Worm (Caenorhabditis elegans) whole organism, L1 larva: Measurements from ENCODE around the gene sms-1.

ENCODE experiments used
- C16A3.4 ChIP-seq: fragments of 150-350 bp; optimal IDR thresholded peaks from 2 replicates; lab custom pipeline; 2014; ENCODE audit warnings: missing biosample characterization, missing genetic modification characterization
- C34B4.2 ChIP-seq: sonication (generic microtip); optimal IDR thresholded peaks from 2 replicates; lab custom pipeline; 2017; ENCODE audit warnings: mild to moderate bottlenecking, missing genetic modification characterization, missing compliant biosample characterization
- aha-1 ChIP-seq: fragments of 150-350 bp; optimal IDR thresholded peaks from 2 replicates; lab custom pipeline; 2014; ENCODE audit warnings: missing biosample characterization, missing genetic modification characterization
- alr-1 ChIP-seq: fragments of 200-800 bp; sonication (Bioruptor generic); optimal IDR thresholded peaks from 2 replicates; lab custom pipeline; 2018; ENCODE audit warnings: borderline replicate concordance, mild to moderate bottlenecking, missing genetic modification characterization, missing compliant biosample characterization
- blmp-1 ChIP-seq: fragments of 150-350 bp; optimal IDR thresholded peaks from 2 replicates; lab custom pipeline; 2014; ENCODE audit warnings: missing biosample characterization, missing genetic modification characterization
- ceh-82 ChIP-seq, 3 experiments: fragments of 150-350 bp in 1 of 3; sonication (generic microtip) in 2 of 3; optimal IDR thresholded peaks; 2 replicates each; lab custom pipeline; 2014 to 2017; ENCODE audit warnings: missing biosample characterization in 3 of 3, missing genetic modification characterization in 3 of 3
- ceh-90 ChIP-seq: sonication (generic microtip); optimal IDR thresholded peaks from 2 replicates; lab custom pipeline; 2016; ENCODE audit warnings: missing genetic modification characterization, missing compliant biosample characterization
- dpl-1 ChIP-seq, 3 experiments: fragments of 150-350 bp in 2 of 3; sonication (generic microtip) in 1 of 3; optimal IDR thresholded peaks; 2 replicates each; lab custom pipeline; 2014 to 2017; ENCODE audit warnings: missing biosample characterization in 3 of 3, missing genetic modification characterization in 3 of 3, missing genetic modification reagents in 3 of 3
- dsc-1 ChIP-seq: sonication (generic microtip); optimal IDR thresholded peaks from 2 replicates; lab custom pipeline; 2016; ENCODE audit warnings: mild to moderate bottlenecking, missing genetic modification characterization, missing compliant biosample characterization
- efl-1 ChIP-seq, 4 experiments: fragments of 150-350 bp; optimal IDR thresholded peaks in 3 of 4; peaks in 1 of 4; 1 replicate in 1 of 4; 2 replicates in 3 of 4; lab custom pipeline; 2014; ENCODE audit warnings: missing biosample characterization in 2 of 4, missing genetic modification characterization in 2 of 4, missing genetic modification reagents in 2 of 4
- efl-3 ChIP-seq: fragments of 200-800 bp; sonication (Bioruptor generic); optimal IDR thresholded peaks from 2 replicates; lab custom pipeline; 2018; ENCODE audit warnings: mild to moderate bottlenecking, missing genetic modification characterization, missing compliant biosample characterization
- egl-27 ChIP-seq, 2 experiments: fragments of 150-350 bp in 1 of 2; sonication (generic microtip); optimal IDR thresholded peaks; 3 replicates each; lab custom pipeline; 2017 to 2018; ENCODE audit warnings: missing biosample characterization in 2 of 2, missing genetic modification characterization in 2 of 2, missing genetic modification reagents in 2 of 2
- elt-2 ChIP-seq: sonication (generic microtip); optimal IDR thresholded peaks from 2 replicates; lab custom pipeline; 2016; ENCODE audit warnings: missing genetic modification characterization, mild to moderate bottlenecking, inconsistent platforms, missing compliant biosample characterization, missing genetic modification reagents
- elt-3 ChIP-seq, 6 experiments: fragments of 150-350 bp in 1 of 6; sonication (generic microtip); optimal IDR thresholded peaks; 2 replicates each; lab custom pipeline; 2017 to 2018; ENCODE audit warnings: missing biosample characterization in 6 of 6, missing genetic modification characterization in 6 of 6, inconsistent platforms in 1 of 6
- fkh-8 ChIP-seq: sonication (generic microtip); optimal IDR thresholded peaks from 2 replicates; lab custom pipeline; 2016; ENCODE audit warnings: mild to moderate bottlenecking, missing genetic modification characterization, missing compliant biosample characterization
- fos-1 ChIP-seq: fragments of 150-350 bp; optimal IDR thresholded peaks from 2 replicates; lab custom pipeline; 2014; ENCODE audit warnings: missing biosample characterization, missing genetic modification characterization
- grh-1 ChIP-seq: fragments of 200-800 bp; sonication (Bioruptor generic); IDR thresholded peaks from 2 replicates; pipeline ENCODE4 v1.3.6; 2022; ENCODE audit warnings: missing genetic modification reagents, missing genetic modification characterization, missing compliant biosample characterization
- hlh-17 ChIP-seq: fragments of 200-800 bp; sonication (Bioruptor generic); optimal IDR thresholded peaks from 2 replicates; lab custom pipeline; 2018; ENCODE audit warnings: missing genetic modification characterization, mild to moderate bottlenecking, missing compliant biosample characterization, moderate library complexity, borderline replicate concordance
- hlh-4 ChIP-seq: sonication (generic microtip); optimal IDR thresholded peaks from 2 replicates; lab custom pipeline; 2016; ENCODE audit warnings: mild to moderate bottlenecking, missing genetic modification characterization, missing compliant biosample characterization
- hpl-2 ChIP-seq: fragments of 150-350 bp; optimal IDR thresholded peaks from 2 replicates; lab custom pipeline; 2014; ENCODE audit warnings: missing biosample characterization, missing genetic modification reagents, missing genetic modification characterization
- irx-1 ChIP-seq: sonication (generic microtip); optimal IDR thresholded peaks from 2 replicates; lab custom pipeline; 2016; ENCODE audit warnings: missing genetic modification characterization, missing compliant biosample characterization
- isw-1 ChIP-seq: fragments of 200-800 bp; sonication (Bioruptor generic); IDR thresholded peaks from 2 replicates; pipeline ENCODE4 v1.3.6; 2022; ENCODE audit warnings: missing genetic modification characterization, missing compliant biosample characterization
- jun-1 ChIP-seq: fragments of 150-350 bp; optimal IDR thresholded peaks from 2 replicates; lab custom pipeline; 2014; ENCODE audit warnings: missing biosample characterization, missing genetic modification reagents, missing genetic modification characterization
- lin-13 ChIP-seq: fragments of 150-350 bp; optimal IDR thresholded peaks from 2 replicates; lab custom pipeline; 2014; ENCODE audit warnings: missing biosample characterization, missing genetic modification reagents, missing genetic modification characterization
- lin-14 ChIP-seq: fragments of 200-800 bp; sonication (Bioruptor generic); optimal IDR thresholded peaks from 2 replicates; lab custom pipeline; 2018; ENCODE audit warnings: mild to moderate bottlenecking, missing genetic modification characterization, moderate library complexity, missing compliant biosample characterization
- lin-35 ChIP-seq, 2 experiments: fragments of 150-350 bp; optimal IDR thresholded peaks; 2 replicates each; lab custom pipeline; 2014; ENCODE audit warnings: missing biosample characterization in 2 of 2, missing genetic modification characterization in 2 of 2, missing genetic modification reagents in 2 of 2
- lin-39 ChIP-seq: fragments of 150-350 bp; optimal IDR thresholded peaks from 2 replicates; lab custom pipeline; 2014; ENCODE audit warnings: missing biosample characterization, missing genetic modification reagents, missing genetic modification characterization
- mab-9 ChIP-seq: fragments of 200-800 bp; sonication (Bioruptor generic); IDR thresholded peaks from 2 replicates; pipeline ENCODE4 v1.3.6; 2022; ENCODE audit warnings: missing genetic modification reagents, missing genetic modification characterization, missing compliant biosample characterization
- mef-2 ChIP-seq: fragments of 150-350 bp; optimal IDR thresholded peaks from 2 replicates; lab custom pipeline; 2014; ENCODE audit warnings: missing biosample characterization, missing genetic modification characterization
- mep-1 ChIP-seq: fragments of 150-350 bp; optimal IDR thresholded peaks from 2 replicates; lab custom pipeline; 2014; ENCODE audit warnings: missing biosample characterization, missing genetic modification characterization
- nhr-12 ChIP-seq: sonication (generic microtip); optimal IDR thresholded peaks from 2 replicates; lab custom pipeline; 2017; ENCODE audit warnings: missing biosample characterization, missing genetic modification characterization
- nhr-20 ChIP-seq: sonication (generic microtip); optimal IDR thresholded peaks from 2 replicates; lab custom pipeline; 2016; ENCODE audit warnings: mild to moderate bottlenecking, missing genetic modification characterization, missing compliant biosample characterization
- nhr-47 ChIP-seq: sonication (generic microtip); optimal IDR thresholded peaks from 2 replicates; lab custom pipeline; 2016; ENCODE audit warnings: mild to moderate bottlenecking, missing genetic modification characterization, moderate library complexity, missing compliant biosample characterization
- nhr-71 ChIP-seq: sonication (generic microtip); optimal IDR thresholded peaks from 2 replicates; lab custom pipeline; 2016; ENCODE audit warnings: mild to moderate bottlenecking, missing genetic modification characterization, moderate library complexity, missing compliant biosample characterization
- nhr-76 ChIP-seq: sonication (generic microtip); optimal IDR thresholded peaks from 2 replicates; lab custom pipeline; 2017; ENCODE audit warnings: missing biosample characterization, missing genetic modification characterization
- nhr-77 ChIP-seq: fragments of 150-350 bp; optimal IDR thresholded peaks from 2 replicates; lab custom pipeline; 2014; ENCODE audit warnings: missing biosample characterization, missing genetic modification characterization
- nhr-85 ChIP-seq: sonication (generic microtip); peaks from one replicate; lab custom pipeline; 2016; ENCODE audit warnings: missing genetic modification characterization, inconsistent platforms, missing compliant biosample characterization
- nhr-90 ChIP-seq: sonication (generic microtip); optimal IDR thresholded peaks from 2 replicates; lab custom pipeline; 2016; ENCODE audit warnings: mild to moderate bottlenecking, missing genetic modification characterization, missing compliant biosample characterization; ENCODE audit not compliant: poor library complexity
- pax-3 ChIP-seq: fragments of 200-800 bp; sonication (Bioruptor generic); optimal IDR thresholded peaks from 2 replicates; lab custom pipeline; 2018; ENCODE audit warnings: mild to moderate bottlenecking, missing genetic modification characterization, moderate library complexity, missing compliant biosample characterization
- pqm-1 ChIP-seq: sonication (generic microtip); optimal IDR thresholded peaks from 3 replicates; lab custom pipeline; 2017; ENCODE audit warnings: missing biosample characterization, missing genetic modification characterization
- rnt-1 ChIP-seq: sonication (generic microtip); optimal IDR thresholded peaks from 2 replicates; lab custom pipeline; 2016; ENCODE audit warnings: mild to moderate bottlenecking, missing genetic modification characterization, moderate library complexity, missing compliant biosample characterization
- snpc-4 ChIP-seq: fragments of 150-350 bp; optimal IDR thresholded peaks from 2 replicates; lab custom pipeline; 2014; ENCODE audit warnings: missing biosample characterization, missing genetic modification characterization
- sptf-1 ChIP-seq: fragments of 150-350 bp; optimal IDR thresholded peaks from 2 replicates; lab custom pipeline; 2014; ENCODE audit warnings: missing biosample characterization, missing genetic modification characterization
- swsn-7 ChIP-seq: sonication (generic microtip); optimal IDR thresholded peaks from 2 replicates; lab custom pipeline; 2016; ENCODE audit warnings: missing genetic modification characterization, missing compliant biosample characterization
- unc-30 ChIP-seq: sonication (generic microtip); optimal IDR thresholded peaks from 2 replicates; lab custom pipeline; 2017; ENCODE audit warnings: missing biosample characterization, missing genetic modification characterization
- unc-62 ChIP-seq: fragments of 150-350 bp; optimal IDR thresholded peaks from 2 replicates; lab custom pipeline; 2014; ENCODE audit warnings: missing biosample characterization, missing genetic modification reagents, missing genetic modification characterization
- vab-15 ChIP-seq: sonication (generic microtip); optimal IDR thresholded peaks from 2 replicates; lab custom pipeline; 2017; ENCODE audit warnings: missing genotype, mild to moderate bottlenecking, missing genetic modification characterization, missing compliant biosample characterization
- xbp-1 ChIP-seq: sonication (generic microtip); optimal IDR thresholded peaks from 2 replicates; lab custom pipeline; 2016; ENCODE audit warnings: missing genetic modification characterization, missing compliant biosample characterization
- zag-1 ChIP-seq: fragments of 150-350 bp; optimal IDR thresholded peaks from 2 replicates; lab custom pipeline; 2014; ENCODE audit warnings: missing biosample characterization, missing genetic modification characterization
- zip-4 ChIP-seq: fragments of 200-800 bp; sonication (Bioruptor generic); optimal IDR thresholded peaks from 2 replicates; lab custom pipeline; 2018; ENCODE audit warnings: mild to moderate bottlenecking, missing genetic modification characterization, moderate library complexity, missing compliant biosample characterization

sms-1 gene

ce11 chrIV:11524241-11524692 is 26.3 kb upstream of the sms-1 start, which contains the start of gene mep-1 (continued):
- peak; percentile 59 to 69 (median 68) for TF ChIP-seq dpl-1 (GFP tag; optimal IDR thresholded peaks at IDR 0.05; lab: Kevin White, UChicago)
- TF ChIP-seq vab-15 (tag; lab: Kevin White, UChicago), result no peak
- TF ChIP-seq pax-3 (tag; lab: Kevin White, UChicago), result no peak
- no peak for TF ChIP-seq unc-62
- TF ChIP-seq nhr-90, result peak; percentile 30
- no peak; the same call in 1 of the 2 replicates for TF ChIP-seq mab-9 (GFP tag; lab: Robert Waterston, UW)
- TF ChIP-seq ceh-82 (tag; optimal IDR thresholded peaks at IDR 0.05; lab: Kevin White, UChicago), result peak; percentile 14 to 77 (median 57)
- peak; percentile 75 for TF ChIP-seq swsn-7 (tag; lab: Kevin White, UChicago)
- peak; percentile 34 for TF ChIP-seq snpc-4 (tag; lab: Kevin White, UChicago)
- peak; percentile 49 for TF ChIP-seq nhr-77 (tag; lab: Kevin White, UChicago)
- peak; percentile 63 for TF ChIP-seq nhr-47 (tag; lab: Kevin White, UChicago)
- TF ChIP-seq lin-13 (GFP tag; lab: Kevin White, UChicago), result peak; percentile 77
- TF ChIP-seq hpl-2 (GFP tag; lab: Kevin White, UChicago), result no peak
- no peak for TF ChIP-seq lin-39 (tag; lab: Kevin White, UChicago)
- TF ChIP-seq hlh-17 (GFP tag; lab: Kevin White, UChicago), result no peak
- no peak for TF ChIP-seq zip-4 (GFP tag; lab: Kevin White, UChicago)
- TF ChIP-seq dsc-1 (tag; lab: Kevin White, UChicago), result peak; percentile 47
- TF ChIP-seq xbp-1 (tag; lab: Kevin White, UChicago), result peak; percentile 63
- TF ChIP-seq elt-3 (tag; optimal IDR thresholded peaks at IDR 0.05; lab: Kevin White, UChicago), result no peak
- TF ChIP-seq unc-30, result no peak
- TF ChIP-seq isw-1 (GFP tag; lab: Robert Waterston, UW), result peak; percentile 38; the same call in 1 of the 2 replicates
- TF ChIP-seq mef-2, result peak; percentile 20
- TF ChIP-seq aha-1 (tag; lab: Kevin White, UChicago), result peak; percentile 33
- TF ChIP-seq jun-1 (tag; lab: Kevin White, UChicago), result no peak
- no peak for TF ChIP-seq ceh-90 (tag; lab: Kevin White, UChicago)
- TF ChIP-seq lin-35 (GFP tag; optimal IDR thresholded peaks at IDR 0.05; lab: Kevin White, UChicago), result peak; percentile 51 to 76
- TF ChIP-seq fos-1 (tag; lab: Kevin White, UChicago), result peak; percentile 32
- no peak for TF ChIP-seq pqm-1 (tag; lab: Kevin White, UChicago)
- TF ChIP-seq mep-1 (tag; lab: Kevin White, UChicago), result peak; percentile 65
- peak; percentile 54 for TF ChIP-seq nhr-20
- no peak for TF ChIP-seq blmp-1 (tag; lab: Kevin White, UChicago)
- no peak for TF ChIP-seq sptf-1
- no peak for TF ChIP-seq hlh-4 (tag; lab: Kevin White, UChicago)
- TF ChIP-seq grh-1 (GFP tag; lab: Robert Waterston, UW), result no peak
- TF ChIP-seq irx-1 (tag; lab: Kevin White, UChicago), result no peak
- TF ChIP-seq nhr-71 (tag; lab: Kevin White, UChicago), result peak; percentile 73

DNA sequence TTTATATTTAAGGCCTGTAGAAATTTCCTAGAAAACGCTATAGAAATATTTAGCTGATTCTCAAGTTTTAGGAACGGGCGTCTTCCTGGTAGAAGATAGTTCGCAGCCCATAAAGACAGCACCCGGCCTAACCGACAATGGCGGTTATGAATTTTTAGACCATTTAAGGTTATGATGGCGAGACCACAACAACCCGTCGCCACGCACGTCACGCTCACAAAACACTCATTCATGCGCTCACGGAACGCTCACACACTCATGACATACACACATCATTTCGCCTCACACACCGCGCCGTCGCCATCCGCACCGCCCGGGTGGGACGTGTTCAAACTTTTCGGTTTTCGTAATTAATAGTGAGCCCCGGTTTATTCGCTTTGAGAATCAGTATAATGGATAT is 25.7 kb upstream of the sms-1 start:
- TF ChIP-seq C16A3.4 (tag; lab: Kevin White, UChicago), result no peak
- TF ChIP-seq hpl-2 (GFP tag; lab: Kevin White, UChicago), result no peak
- TF ChIP-seq efl-1 (optimal IDR thresholded peaks at IDR 0.05; lab: Kevin White, UChicago), result no peak
- peak in 1 of 2 experiments; percentile 45 for TF ChIP-seq efl-1 (GFP tag; optimal IDR thresholded peaks at IDR 0.05 in 1 of 2; lab: Kevin White, UChicago)
- peak; percentile 7 for TF ChIP-seq blmp-1 (tag; lab: Kevin White, UChicago)
- TF ChIP-seq zag-1 (tag; lab: Kevin White, UChicago), result no peak
- TF ChIP-seq alr-1 (tag; lab: Kevin White, UChicago), result no peak
- TF ChIP-seq rnt-1, result no peak
- no peak for TF ChIP-seq efl-3 (GFP tag; lab: Kevin White, UChicago)
- no peak for TF ChIP-seq nhr-12
- TF ChIP-seq xbp-1 (tag; lab: Kevin White, UChicago), result no peak
- TF ChIP-seq aha-1 (tag; lab: Kevin White, UChicago), result no peak
- no peak for TF ChIP-seq hlh-17 (GFP tag; lab: Kevin White, UChicago)
- TF ChIP-seq hlh-4 (tag; lab: Kevin White, UChicago), result no peak
- TF ChIP-seq lin-35 (GFP tag; optimal IDR thresholded peaks at IDR 0.05; lab: Kevin White, UChicago), result peak in 1 of 2 experiments; percentile 7
- TF ChIP-seq pax-3 (tag; lab: Kevin White, UChicago), result no peak
- TF ChIP-seq C34B4.2 (tag; lab: Kevin White, UChicago), result no peak
- TF ChIP-seq fkh-8 (tag; lab: Kevin White, UChicago), result no peak
- TF ChIP-seq elt-2 (tag; lab: Kevin White, UChicago), result no peak
- no peak for TF ChIP-seq egl-27 (tag; optimal IDR thresholded peaks at IDR 0.05; lab: Kevin White, UChicago)
- no peak for TF ChIP-seq lin-14 (GFP tag; lab: Kevin White, UChicago)
- no peak for TF ChIP-seq nhr-77 (tag; lab: Kevin White, UChicago)
- TF ChIP-seq nhr-85 (tag; lab: Kevin White, UChicago), result peak; percentile 46
- TF ChIP-seq nhr-76 (tag; lab: Kevin White, UChicago), result no peak
